Fruit fly (Drosophila melanogaster): ENCODE results near the gene CG18170.

dm6 chr3L:1565092-1565491, 37.7 kb upstream of the CG18170 start, which contains the start of gene CG12003:
- TF ChIP-seq pros (GFP tag; optimal IDR thresholded peaks at IDR 0.05) (no peak), sim (GFP tag; IDR thresholded peaks at IDR 0.05) (no peak), CHES-1-like (GFP tag; optimal IDR thresholded peaks at IDR 0.05) (no peak), Dbx (GFP tag; IDR thresholded peaks at IDR 0.05) (no peak), CG13296 (GFP tag; optimal IDR thresholded peaks at IDR 0.05) (no peak), B-H1 (GFP tag; IDR thresholded peaks at IDR 0.05) (no peak), gsb-n (tag; optimal IDR thresholded peaks at IDR 0.05) (no peak), CG3847 (GFP tag; IDR thresholded peaks at IDR 0.05) (no peak), CG4282 (GFP tag; optimal IDR thresholded peaks at IDR 0.05) (no peak), disco-r (GFP tag; optimal IDR thresholded peaks at IDR 0.05) (no peak), lab (GFP tag; optimal IDR thresholded peaks at IDR 0.05) (no peak)

Data from whole organism, embryonic.